Worm (Caenorhabditis elegans) whole organism, mixed stage, embryonic: ENCODE measurements around the gene T05C1.1.

Experiments
- M03D4.4 ChIP-seq: sonication (generic microtip); optimal IDR thresholded peaks from 2 replicates; lab custom pipeline; 2017; ENCODE audit warnings: mild to moderate bottlenecking, missing genetic modification characterization, missing compliant biosample characterization
- bed-3 ChIP-seq: fragments of 200-800 bp; sonication (Bioruptor generic); optimal IDR thresholded peaks from 3 replicates; lab custom pipeline; 2018; ENCODE audit warnings: mild to moderate bottlenecking, missing genetic modification characterization, moderate library complexity, missing compliant biosample characterization
- ceh-39 ChIP-seq: fragments of 150-350 bp; optimal IDR thresholded peaks from 2 replicates; lab custom pipeline; 2014; ENCODE audit warnings: missing biosample characterization, missing genetic modification characterization
- ceh-83 ChIP-seq: fragments of 200-800 bp; sonication (Bioruptor generic); optimal IDR thresholded peaks from 2 replicates; lab custom pipeline; 2018; ENCODE audit warnings: mild to moderate bottlenecking, missing genetic modification characterization, missing compliant biosample characterization
- ces-1 ChIP-seq: fragments of 150-350 bp; optimal IDR thresholded peaks from 2 replicates; lab custom pipeline; 2014; ENCODE audit warnings: missing biosample characterization, missing genetic modification reagents, missing genetic modification characterization
- cnd-1 ChIP-seq: fragments of 200-800 bp; sonication (Bioruptor generic); optimal IDR thresholded peaks from 2 replicates; lab custom pipeline; 2018; ENCODE audit warnings: mild to moderate bottlenecking, missing genetic modification characterization, missing compliant biosample characterization
- drap-1 ChIP-seq: fragments of 200-800 bp; sonication (Bioruptor generic); optimal IDR thresholded peaks from 3 replicates; lab custom pipeline; 2018; ENCODE audit warnings: mild to moderate bottlenecking, missing genetic modification characterization, missing compliant biosample characterization
- elt-1 ChIP-seq: sonication (generic microtip); optimal IDR thresholded peaks from 2 replicates; lab custom pipeline; 2017; ENCODE audit warnings: missing genetic modification characterization, mild to moderate bottlenecking, missing compliant biosample characterization, antibody characterized with exemption, moderate library complexity, borderline replicate concordance; ENCODE audit not compliant: insufficient read depth
- elt-3 ChIP-seq: fragments of 150-350 bp; optimal IDR thresholded peaks from 2 replicates; lab custom pipeline; 2014; ENCODE audit warnings: missing biosample characterization, missing genetic modification characterization
- flh-1 ChIP-seq: fragments of 200-800 bp; sonication (Bioruptor generic); optimal IDR thresholded peaks from 2 replicates; lab custom pipeline; 2018; ENCODE audit warnings: mild to moderate bottlenecking, missing genetic modification characterization, moderate library complexity, missing compliant biosample characterization
- ham-2 ChIP-seq: fragments of 200-800 bp; sonication (Bioruptor generic); optimal IDR thresholded peaks from 2 replicates; lab custom pipeline; 2018; ENCODE audit warnings: mild to moderate bottlenecking, missing genetic modification characterization, missing compliant biosample characterization
- hlh-1 ChIP-seq: fragments of 150-350 bp; optimal IDR thresholded peaks from 2 replicates; lab custom pipeline; 2014; ENCODE audit warnings: missing biosample characterization, missing genetic modification reagents, missing genetic modification characterization
- lin-13 ChIP-seq: fragments of 150-350 bp; optimal IDR thresholded peaks from 2 replicates; lab custom pipeline; 2014; ENCODE audit warnings: missing biosample characterization, missing genetic modification characterization
- lin-32 ChIP-seq: fragments of 200-800 bp; sonication (Bioruptor generic); optimal IDR thresholded peaks from 2 replicates; lab custom pipeline; 2018; ENCODE audit warnings: mild to moderate bottlenecking, missing genetic modification characterization, missing compliant biosample characterization
- lsy-2 ChIP-seq: fragments of 150-350 bp; optimal IDR thresholded peaks from 2 replicates; lab custom pipeline; 2014; ENCODE audit warnings: missing biosample characterization, missing genetic modification characterization
- mab-5 ChIP-seq: fragments of 150-350 bp; optimal IDR thresholded peaks from 2 replicates; lab custom pipeline; 2014; ENCODE audit warnings: missing biosample characterization, missing genetic modification characterization
- mep-1 ChIP-seq: fragments of 150-350 bp; optimal IDR thresholded peaks from 2 replicates; lab custom pipeline; 2017; ENCODE audit warnings: missing biosample characterization, missing genetic modification reagents, missing genetic modification characterization, inconsistent platforms
- mls-2 ChIP-seq: sonication (generic microtip); optimal IDR thresholded peaks from 2 replicates; lab custom pipeline; 2016; ENCODE audit warnings: mild to moderate bottlenecking, missing genetic modification characterization, moderate library complexity, missing compliant biosample characterization
- nhr-12 ChIP-seq: fragments of 150-350 bp; optimal IDR thresholded peaks from 2 replicates; lab custom pipeline; 2014; ENCODE audit warnings: missing biosample characterization, missing genetic modification characterization
- nhr-2 ChIP-seq: fragments of 150-350 bp; optimal IDR thresholded peaks from 2 replicates; lab custom pipeline; 2014; ENCODE audit warnings: missing biosample characterization, missing genetic modification characterization
- nhr-237 ChIP-seq: fragments of 150-350 bp; optimal IDR thresholded peaks from 2 replicates; lab custom pipeline; 2014; ENCODE audit warnings: missing biosample characterization, missing genetic modification characterization
- nhr-28 ChIP-seq: fragments of 150-350 bp; optimal IDR thresholded peaks from 2 replicates; lab custom pipeline; 2014; ENCODE audit warnings: missing biosample characterization, missing genetic modification characterization
- sem-2 ChIP-seq: fragments of 200-800 bp; sonication (Bioruptor generic); optimal IDR thresholded peaks from 2 replicates; lab custom pipeline; 2018; ENCODE audit warnings: mild to moderate bottlenecking, missing genetic modification characterization, missing compliant biosample characterization
- snpc-4 ChIP-seq: fragments of 150-350 bp; optimal IDR thresholded peaks from 2 replicates; lab custom pipeline; 2014; ENCODE audit warnings: missing biosample characterization, missing genetic modification characterization
- sptf-1 ChIP-seq: sonication (generic microtip); optimal IDR thresholded peaks from 2 replicates; lab custom pipeline; 2017; ENCODE audit warnings: mild to moderate bottlenecking, missing genetic modification characterization, moderate library complexity, missing compliant biosample characterization
- tbx-8 ChIP-seq: fragments of 200-800 bp; sonication (Bioruptor generic); optimal IDR thresholded peaks from 2 replicates; lab custom pipeline; 2018; ENCODE audit warnings: mild to moderate bottlenecking, missing genetic modification characterization, moderate library complexity, missing compliant biosample characterization
- unc-120 ChIP-seq: sonication (generic microtip); optimal IDR thresholded peaks from 2 replicates; lab custom pipeline; 2017; ENCODE audit warnings: missing genetic modification characterization, missing compliant biosample characterization; ENCODE audit not compliant: poor library complexity, severe bottlenecking
- unc-62 ChIP-seq: fragments of 150-350 bp; optimal IDR thresholded peaks from 2 replicates; lab custom pipeline; 2014; ENCODE audit warnings: missing biosample characterization, missing genetic modification reagents, missing genetic modification characterization
- zip-8 ChIP-seq: fragments of 150-350 bp; optimal IDR thresholded peaks from 2 replicates; lab custom pipeline; 2014; ENCODE audit warnings: missing biosample characterization, missing genetic modification characterization
- ztf-11 ChIP-seq: fragments of 150-350 bp; optimal IDR thresholded peaks from 2 replicates; lab custom pipeline; 2014; ENCODE audit warnings: missing biosample characterization, missing genetic modification characterization

Gene T05C1.1

ce11 chrII:4478303-4478702 lies at the start of gene T05C1.1:
TSS of gene T05C1.1 (plus strand) at chrII:4478603.
- TF ChIP-seq ztf-11 (tag; lab: Kevin White, UChicago) (no peak), mep-1 (tag; lab: Kevin White, UChicago) (no peak), elt-3 (tag; lab: Kevin White, UChicago) (no peak)
- TF ChIP-seq, all 35 proteins: peak for 0

ce11 chrII:4433146-4433545 lies 45.3 kb upstream of the T05C1.1 start, which contains the start of gene nhr-109:
TSS of gene nhr-109 (plus strand) at chrII:4433367.
- no peak for TF ChIP-seq cnd-1 (tag; lab: Kevin White, UChicago)
- TF ChIP-seq lin-32 (GFP tag; lab: Kevin White, UChicago): no peak
- no peak for TF ChIP-seq nhr-237 (tag; lab: Kevin White, UChicago)
- no peak for TF ChIP-seq nhr-28 (tag; lab: Kevin White, UChicago)
- no peak for TF ChIP-seq hlh-1 (tag; lab: Kevin White, UChicago)
- TF ChIP-seq lsy-2 (tag; lab: Kevin White, UChicago): no peak
- no peak for TF ChIP-seq ceh-39 (tag; lab: Kevin White, UChicago)

ce11 chrII:4434278-4434677 lies 44.1 kb upstream of the T05C1.1 start:
- TF ChIP-seq mab-5 (tag; lab: Kevin White, UChicago) (no peak), flh-1 (GFP tag; lab: Kevin White, UChicago) (no peak), snpc-4 (tag; lab: Kevin White, UChicago) (no peak), sem-2 (no peak), ztf-11 (tag; lab: Kevin White, UChicago) (no peak), drap-1 (GFP tag; lab: Kevin White, UChicago) (no peak), unc-120 (tag; lab: Kevin White, UChicago) (no peak), ces-1 (GFP tag; lab: Kevin White, UChicago) (no peak), tbx-8 (GFP tag; lab: Kevin White, UChicago) (no peak), zip-8 (tag; lab: Kevin White, UChicago) (no peak), sptf-1 (tag; lab: Kevin White, UChicago) (no peak)

- TF ChIP-seq unc-120 (tag; lab: Kevin White, UChicago) (no peak), elt-3 (tag; lab: Kevin White, UChicago) (no peak), lin-13 (no peak), nhr-12 (tag; lab: Kevin White, UChicago) (no peak), mab-5 (tag; lab: Kevin White, UChicago) (no peak), snpc-4 (tag; lab: Kevin White, UChicago) (no peak), ztf-11 (tag; lab: Kevin White, UChicago) (no peak), ceh-83 (GFP tag; lab: Kevin White, UChicago) (no peak), bed-3 (GFP tag; lab: Kevin White, UChicago) (no peak), hlh-1 (tag; lab: Kevin White, UChicago) (no peak), zip-8 (tag; lab: Kevin White, UChicago) (no peak), nhr-28 (tag; lab: Kevin White, UChicago) (no peak), sptf-1 (tag; lab: Kevin White, UChicago) (no peak)
Observed at ce11 chrII:4435134-4435533, 43.3 kb upstream of the T05C1.1 start, which contains the start of gene nhr-273. TSS of gene nhr-273 (plus strand) at chrII:4435300.

- TF ChIP-seq elt-3 (tag; lab: Kevin White, UChicago): no peak
- TF ChIP-seq unc-120 (tag; lab: Kevin White, UChicago): no peak
- no peak for TF ChIP-seq mls-2 (tag; lab: Kevin White, UChicago)
- TF ChIP-seq nhr-12 (tag; lab: Kevin White, UChicago): no peak
- TF ChIP-seq hlh-1 (tag; lab: Kevin White, UChicago): no peak
- no peak for TF ChIP-seq snpc-4 (tag; lab: Kevin White, UChicago)
- no peak for TF ChIP-seq M03D4.4 (tag; lab: Kevin White, UChicago)
- no peak for TF ChIP-seq elt-1 (tag; lab: Kevin White, UChicago)
- no peak for TF ChIP-seq tbx-8 (GFP tag; lab: Kevin White, UChicago)
- TF ChIP-seq unc-62 (GFP tag; lab: Kevin White, UChicago): no peak
- TF ChIP-seq mab-5 (tag; lab: Kevin White, UChicago): no peak
- TF ChIP-seq ceh-39 (tag; lab: Kevin White, UChicago): no peak
- no peak for TF ChIP-seq sptf-1 (tag; lab: Kevin White, UChicago)
- TF ChIP-seq cnd-1 (tag; lab: Kevin White, UChicago): no peak
- no peak for TF ChIP-seq flh-1 (GFP tag; lab: Kevin White, UChicago)
- TF ChIP-seq ham-2 (GFP tag; lab: Kevin White, UChicago): no peak
- TF ChIP-seq nhr-2: no peak
Observed at ce11 chrII:4438601-4439000, 39.8 kb upstream of the T05C1.1 start, which contains the start of gene nhr-16. TSS of gene nhr-16 (plus strand) at chrII:4438805.
